Worm (Caenorhabditis elegans) whole organism, L4 larva: ENCODE data around the gene tag-120.

ENCODE experiments used
- F44E2.7 ChIP-seq: fragments of 200-800 bp; sonication (Bioruptor generic); IDR thresholded peaks from 2 replicates; pipeline ENCODE4 v2.1.2; 2022; ENCODE audit warnings: missing genetic modification characterization, missing compliant biosample characterization
- F49E8.2 ChIP-seq: sonication (generic microtip); optimal IDR thresholded peaks from 2 replicates; lab custom pipeline; 2016; ENCODE audit warnings: missing compliant biosample characterization, mild to moderate bottlenecking, missing genetic modification characterization, borderline replicate concordance
- R02D3.7 ChIP-seq: fragments of 150-350 bp; sonication (generic microtip); optimal IDR thresholded peaks from 3 replicates; lab custom pipeline; 2014; ENCODE audit warnings: missing biosample characterization, missing genetic modification characterization
- T20F7.1 ChIP-seq: fragments of 200-800 bp; sonication (Bioruptor generic); optimal IDR thresholded peaks from 2 replicates; lab custom pipeline; 2018; ENCODE audit warnings: mild to moderate bottlenecking, missing genetic modification characterization, missing compliant biosample characterization
- ZK337.2 ChIP-seq: fragments of 200-800 bp; sonication (Bioruptor generic); IDR thresholded peaks from 2 replicates; pipeline ENCODE4 v1.3.6; 2022; ENCODE audit warnings: missing genetic modification reagents, missing genetic modification characterization, missing compliant biosample characterization
- aha-1 ChIP-seq: fragments of 150-350 bp; peaks from one replicate; lab custom pipeline; 2014; ENCODE audit warnings: missing biosample characterization, missing genetic modification characterization
- daf-16 ChIP-seq, 3 experiments: sonication (generic microtip); optimal IDR thresholded peaks; 2 replicates each; lab custom pipeline; 2016 to 2017; ENCODE audit warnings: missing genetic modification characterization in 3 of 3, missing genetic modification reagents in 3 of 3, mild to moderate bottlenecking in 2 of 3, missing compliant biosample characterization in 2 of 3, missing biosample characterization in 1 of 3, moderate library complexity in 1 of 3
- daf-19 ChIP-seq: fragments of 200-800 bp; sonication (Bioruptor generic); conservative IDR thresholded peaks from 2 replicates; pipeline ENCODE4 v1.3.6; 2022; ENCODE audit warnings: missing genetic modification characterization, missing compliant biosample characterization
- dmd-6 ChIP-seq: fragments of 200-800 bp; sonication (Bioruptor generic); IDR thresholded peaks from 2 replicates; pipeline ENCODE4 v1.3.6; 2022; ENCODE audit warnings: missing genetic modification reagents, missing genetic modification characterization, missing compliant biosample characterization
- dpl-1 ChIP-seq: fragments of 150-350 bp; optimal IDR thresholded peaks from 2 replicates; lab custom pipeline; 2014; ENCODE audit warnings: missing biosample characterization, missing genetic modification reagents, missing genetic modification characterization
- dve-1 ChIP-seq: sonication (generic microtip); optimal IDR thresholded peaks from 2 replicates; lab custom pipeline; 2017; ENCODE audit warnings: antibody characterized with exemption, mild to moderate bottlenecking, missing genetic modification characterization, missing compliant biosample characterization; ENCODE audit not compliant: insufficient read depth
- egl-27 ChIP-seq: sonication (generic microtip); optimal IDR thresholded peaks from 3 replicates; lab custom pipeline; 2017; ENCODE audit warnings: missing biosample characterization, missing genetic modification reagents, missing genetic modification characterization
- fkh-10 ChIP-seq: fragments of 150-350 bp; optimal IDR thresholded peaks from 2 replicates; lab custom pipeline; 2014; ENCODE audit warnings: missing biosample characterization, missing genetic modification reagents, missing genetic modification characterization
- fos-1 ChIP-seq: fragments of 150-350 bp; optimal IDR thresholded peaks from 2 replicates; lab custom pipeline; 2014; ENCODE audit warnings: missing biosample characterization, missing genetic modification characterization
- hlh-11 ChIP-seq: fragments of 200-800 bp; sonication (Bioruptor generic); optimal IDR thresholded peaks from 2 replicates; lab custom pipeline; 2018; ENCODE audit warnings: mild to moderate bottlenecking, missing genetic modification characterization, missing compliant biosample characterization
- hlh-30 ChIP-seq: sonication (generic microtip); optimal IDR thresholded peaks from 2 replicates; lab custom pipeline; 2017; ENCODE audit warnings: antibody characterized with exemption, mild to moderate bottlenecking, missing genetic modification characterization, missing compliant biosample characterization; ENCODE audit not compliant: insufficient read depth
- hmg-1.1 ChIP-seq: fragments of 200-800 bp; sonication (Bioruptor generic); IDR thresholded peaks from 2 replicates; pipeline ENCODE4 v1.3.6; 2022; ENCODE audit warnings: missing genetic modification reagents, missing genetic modification characterization, missing compliant biosample characterization
- lim-7 ChIP-seq: fragments of 200-800 bp; sonication (Bioruptor generic); IDR thresholded peaks from 2 replicates; pipeline ENCODE4 v1.3.6; 2022; ENCODE audit warnings: missing genetic modification characterization, missing compliant biosample characterization
- lin-15B ChIP-seq: fragments of 150-350 bp; sonication (generic microtip); optimal IDR thresholded peaks from 3 replicates; lab custom pipeline; 2014; ENCODE audit warnings: missing biosample characterization, missing genetic modification characterization
- lir-3 ChIP-seq: sonication (generic microtip); optimal IDR thresholded peaks from 2 replicates; lab custom pipeline; 2016; ENCODE audit warnings: mild to moderate bottlenecking, missing genetic modification characterization, missing compliant biosample characterization
- mdl-1 ChIP-seq, 2 experiments: fragments of 150-350 bp in 1 of 2; sonication (generic microtip) in 1 of 2; optimal IDR thresholded peaks; 2 replicates each; lab custom pipeline; 2014 to 2017; ENCODE audit warnings: missing biosample characterization in 2 of 2, missing genetic modification characterization in 2 of 2
- mdt-29 ChIP-seq: fragments of 200-800 bp; sonication (Bioruptor generic); IDR thresholded peaks from 2 replicates; pipeline ENCODE4 v1.3.6; 2022; ENCODE audit warnings: missing genetic modification reagents, missing genetic modification characterization, missing compliant biosample characterization
- nhr-25 ChIP-seq: sonication (generic microtip); optimal IDR thresholded peaks from 2 replicates; lab custom pipeline; 2017; ENCODE audit warnings: missing genetic modification characterization, mild to moderate bottlenecking, missing compliant biosample characterization, antibody characterized with exemption, moderate library complexity, borderline replicate concordance; ENCODE audit not compliant: insufficient read depth
- nhr-28 ChIP-seq: fragments of 150-350 bp; optimal IDR thresholded peaks from 2 replicates; lab custom pipeline; 2014; ENCODE audit warnings: missing biosample characterization, missing genetic modification characterization
- nhr-41 ChIP-seq: fragments of 200-800 bp; sonication (Bioruptor generic); IDR thresholded peaks from 2 replicates; pipeline ENCODE4 v1.3.6; 2022; ENCODE audit warnings: missing genetic modification reagents, missing genetic modification characterization, missing compliant biosample characterization
- nhr-48 ChIP-seq: sonication (generic microtip); optimal IDR thresholded peaks from 2 replicates; lab custom pipeline; 2016; ENCODE audit warnings: mild to moderate bottlenecking, missing genetic modification characterization, missing compliant biosample characterization
- nhr-77 ChIP-seq: fragments of 150-350 bp; optimal IDR thresholded peaks from 2 replicates; lab custom pipeline; 2014; ENCODE audit warnings: missing biosample characterization, missing genetic modification characterization
- pha-4 ChIP-seq, 2 experiments: fragments of 150-350 bp in 1 of 2; fragments of 200-800 bp in 1 of 2; sonication (Bioruptor generic) in 1 of 2; IDR thresholded peaks in 1 of 2; optimal IDR thresholded peaks in 1 of 2; 2 replicates each; pipeline versions ENCODE4 v1.3.6 to Lab custom; 2014 to 2022; ENCODE audit warnings: missing genetic modification characterization in 2 of 2, missing genetic modification reagents in 2 of 2, missing biosample characterization in 1 of 2, missing compliant biosample characterization in 1 of 2
- pqm-1 ChIP-seq: sonication (generic microtip); optimal IDR thresholded peaks from 2 replicates; lab custom pipeline; 2017; ENCODE audit warnings: missing biosample characterization, missing genetic modification characterization
- sdz-12 ChIP-seq: fragments of 200-800 bp; sonication (Bioruptor generic); optimal IDR thresholded peaks from 2 replicates; lab custom pipeline; 2018; ENCODE audit warnings: mild to moderate bottlenecking, missing genetic modification characterization, missing compliant biosample characterization
- skn-1 ChIP-seq: fragments of 150-350 bp; optimal IDR thresholded peaks from 2 replicates; lab custom pipeline; 2014; ENCODE audit warnings: missing biosample characterization, missing genetic modification characterization
- snpc-1.2 ChIP-seq: fragments of 200-800 bp; sonication (Bioruptor generic); IDR thresholded peaks from 2 replicates; pipeline ENCODE4 v1.3.6; 2022; ENCODE audit warnings: missing genetic modification reagents, missing genetic modification characterization, missing compliant biosample characterization
- zfp-3 ChIP-seq: fragments of 200-800 bp; sonication (Bioruptor generic); conservative IDR thresholded peaks from 2 replicates; pipeline ENCODE4 v1.3.6; 2022; ENCODE audit warnings: missing genetic modification reagents, missing genetic modification characterization, missing compliant biosample characterization
- ztf-7 ChIP-seq: fragments of 150-350 bp; optimal IDR thresholded peaks from 2 replicates; lab custom pipeline; 2014; ENCODE audit warnings: missing biosample characterization, missing genetic modification characterization

Gene tag-120

DNA sequence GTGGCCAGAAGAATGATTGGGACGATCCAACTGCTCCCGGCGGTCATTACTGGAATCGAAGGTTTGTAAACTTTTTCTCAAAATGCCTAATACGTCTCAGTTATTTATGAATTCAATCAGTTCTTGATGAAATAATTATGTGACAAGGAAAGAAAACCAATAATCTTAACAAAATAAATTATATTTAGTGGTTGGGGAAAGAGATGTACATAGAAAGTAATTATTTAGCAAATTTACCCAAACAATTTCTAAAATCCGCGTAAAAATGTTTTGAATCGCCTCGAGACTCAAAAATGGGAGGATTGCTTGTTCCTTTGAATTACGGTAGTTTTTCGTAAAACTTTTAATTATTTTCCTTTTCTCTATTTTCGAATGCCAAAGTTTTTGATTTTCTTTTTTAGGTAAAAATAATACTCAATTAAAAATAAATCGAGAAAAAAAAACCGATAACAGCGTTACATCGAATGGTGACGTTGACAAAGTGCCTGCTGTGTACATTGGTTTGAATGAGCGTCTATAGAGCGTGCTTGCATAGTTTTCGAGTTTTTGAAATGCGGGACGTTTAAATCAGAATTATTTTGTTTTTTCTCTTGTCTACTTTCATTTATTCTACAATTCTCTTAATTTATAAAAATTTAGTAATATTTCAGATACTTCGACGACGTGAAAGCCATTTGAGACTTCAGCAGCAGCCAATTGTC lies 20.0 kb upstream of the tag-120 start, which contains the start of the genes aagr-3 and drap-1 (continued):
- peak; percentile 4 for TF ChIP-seq fkh-10
- TF ChIP-seq dpl-1 (GFP tag; lab: Kevin White, UChicago): peak; percentile 70
- TF ChIP-seq nhr-77 (tag; lab: Kevin White, UChicago): peak; percentile 66

DNA sequence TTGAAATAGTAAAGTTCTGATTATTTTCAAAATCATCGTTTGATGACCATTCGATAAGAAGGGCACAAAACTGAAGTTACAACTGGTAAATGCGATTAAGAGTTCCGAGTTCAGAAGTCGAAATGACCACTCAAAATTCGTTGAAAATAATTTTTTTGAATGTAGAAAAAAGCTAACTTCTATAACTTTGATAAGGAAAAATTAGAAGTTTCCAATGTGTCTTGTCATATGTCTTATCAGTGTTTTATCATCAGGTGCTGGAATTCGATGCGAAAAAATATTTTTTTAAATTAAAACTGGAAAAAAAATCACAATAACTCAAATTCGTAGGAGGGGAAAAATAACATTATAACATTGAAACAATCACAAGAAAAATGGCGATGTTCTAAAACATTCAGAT lies 16.1 kb upstream of the tag-120 start:
- no peak for TF ChIP-seq lin-15B
- peak; percentile 17 for TF ChIP-seq hlh-30 (tag; lab: Kevin White, UChicago)
- no peak for TF ChIP-seq ztf-7 (tag; lab: Kevin White, UChicago)
- no peak for TF ChIP-seq R02D3.7 (tag; lab: Kevin White, UChicago)
- TF ChIP-seq nhr-28 (tag; lab: Kevin White, UChicago): peak; percentile 29
- TF ChIP-seq lim-7 (GFP tag; lab: Robert Waterston, UW): no peak
- no peak for TF ChIP-seq sdz-12
- TF ChIP-seq hmg-1.1 (GFP tag; lab: Robert Waterston, UW): no peak
- no peak for TF ChIP-seq fos-1 (tag; lab: Kevin White, UChicago)
- TF ChIP-seq fkh-10: no peak
- peak; percentile 32 for TF ChIP-seq dve-1 (tag; lab: Kevin White, UChicago)
- peak; percentile 30; the same call in 1 of the 2 replicates for TF ChIP-seq dmd-6
- TF ChIP-seq daf-16 (GFP tag; optimal IDR thresholded peaks at IDR 0.05; lab: Kevin White, UChicago): no peak
- TF ChIP-seq daf-16 (tag; optimal IDR thresholded peaks at IDR 0.05; lab: Kevin White, UChicago): peak; percentile 55
- no peak for TF ChIP-seq nhr-25 (tag; lab: Kevin White, UChicago)
- TF ChIP-seq pqm-1 (tag; lab: Kevin White, UChicago): peak; percentile 65
- TF ChIP-seq aha-1 (tag; lab: Kevin White, UChicago): peak; percentile 38
- TF ChIP-seq zfp-3 (GFP tag; lab: Robert Waterston, UW): no peak
- TF ChIP-seq hlh-11 (tag; lab: Kevin White, UChicago): peak; percentile 44

DNA sequence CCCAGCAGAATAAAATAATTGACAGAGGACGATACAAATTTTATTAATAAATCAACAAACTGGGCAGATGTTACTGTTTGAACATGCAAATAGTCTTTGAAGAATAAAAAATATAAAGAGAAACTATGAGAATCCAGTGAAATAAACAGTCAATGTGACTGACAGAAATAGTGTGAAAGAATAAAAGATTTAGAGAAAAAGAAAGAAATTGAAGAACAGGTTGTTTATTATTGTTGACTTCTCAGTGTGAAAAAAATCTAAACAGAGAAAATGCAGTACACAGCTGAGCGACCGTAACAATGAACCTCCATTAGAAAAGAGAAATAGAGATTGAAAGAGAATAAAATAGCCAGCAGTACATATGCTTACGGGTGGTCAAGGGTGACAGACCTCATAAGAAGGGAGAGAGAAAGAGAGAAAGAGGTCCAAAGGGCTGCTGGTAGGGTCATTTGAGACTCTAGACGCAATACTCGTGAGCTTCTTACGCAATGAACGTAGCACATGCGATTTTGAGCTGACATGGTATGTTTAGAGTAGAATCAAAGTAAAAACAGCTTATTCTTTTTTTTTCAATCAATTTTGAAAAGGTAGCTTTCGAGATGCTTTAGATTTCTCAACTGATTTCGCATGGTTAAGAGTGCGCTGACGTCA lies 14.5 kb upstream of the tag-120 start, which contains the start of gene slcr-46.3:
Gene slcr-46.3 (minus strand): TSS at position 86 of the 651 bp plus-strand sequence.
- TF ChIP-seq hlh-11 (tag; lab: Kevin White, UChicago) (peak; percentile 7), mdl-1 (tag; optimal IDR thresholded peaks at IDR 0.05; lab: Kevin White, UChicago) (peak in 1 of 2 experiments; percentile 51), dve-1 (tag; lab: Kevin White, UChicago) (peak; percentile 23), dpl-1 (GFP tag; lab: Kevin White, UChicago) (no peak), hlh-30 (tag; lab: Kevin White, UChicago) (peak; percentile 38), daf-16 (GFP tag; optimal IDR thresholded peaks at IDR 0.05; lab: Kevin White, UChicago) (no peak), daf-16 (tag; optimal IDR thresholded peaks at IDR 0.05; lab: Kevin White, UChicago) (peak; percentile 18), ZK337.2 (GFP tag; lab: Robert Waterston, UW) (no peak)

DNA sequence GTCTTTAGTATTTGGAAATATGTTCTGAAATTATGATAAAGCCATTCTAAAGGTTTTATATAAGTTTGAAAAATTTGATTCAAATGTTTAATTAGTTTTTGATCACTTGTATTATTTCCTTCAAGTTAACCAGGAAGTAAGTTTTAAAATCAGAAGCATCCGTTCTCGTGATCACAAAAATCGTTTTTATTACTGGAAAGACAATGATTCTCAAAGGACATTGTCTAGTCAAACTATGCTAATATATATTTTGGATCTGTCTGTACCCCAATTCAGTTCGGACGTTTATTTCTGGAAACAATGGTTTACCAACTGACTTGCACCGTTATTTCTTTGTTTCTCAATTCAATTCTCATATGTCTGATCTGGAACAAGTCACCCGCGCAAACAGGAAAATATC lies 6.8 kb upstream of the tag-120 start, which contains the start of gene str-188:
Gene str-188 (plus strand): TSS at position 301 of the 400 bp plus-strand sequence.
- TF ChIP-seq F44E2.7 (no peak), skn-1 (tag; lab: Kevin White, UChicago) (no peak), egl-27 (no peak), daf-19 (no peak), nhr-41 (no peak), F49E8.2 (no peak), nhr-25 (tag; lab: Kevin White, UChicago) (no peak), T20F7.1 (GFP tag; lab: Kevin White, UChicago) (no peak), snpc-1.2 (GFP tag; lab: Robert Waterston, UW) (no peak), lir-3 (tag; lab: Kevin White, UChicago) (no peak), mdt-29 (GFP tag; lab: Robert Waterston, UW) (no peak), pha-4 (GFP tag; IDR thresholded peaks at IDR 0.05; lab: Robert Waterston, UW) (no peak), pha-4 (tag; optimal IDR thresholded peaks at IDR 0.05; lab: Kevin White, UChicago) (no peak), nhr-48 (tag; lab: Kevin White, UChicago) (no peak)
